Worm (Caenorhabditis elegans) whole organism, L2 larva: ENCODE results near the gene ubh-4.

Experiments used
- C34F6.9 ChIP-seq: fragments of 150-350 bp; optimal IDR thresholded peaks from 2 replicates; lab custom pipeline; 2014; ENCODE audit warnings: missing biosample characterization, missing genetic modification characterization
- F13H6.1 ChIP-seq: sonication (generic microtip); optimal IDR thresholded peaks from 2 replicates; lab custom pipeline; 2016; ENCODE audit warnings: missing genetic modification characterization, missing compliant biosample characterization
- R02D3.7 ChIP-seq: fragments of 150-350 bp; optimal IDR thresholded peaks from 2 replicates; lab custom pipeline; 2014; ENCODE audit warnings: missing biosample characterization, missing genetic modification characterization
- Y55F3AM.14 ChIP-seq: fragments of 200-800 bp; sonication (Bioruptor generic); optimal IDR thresholded peaks from 2 replicates; lab custom pipeline; 2018; ENCODE audit warnings: mild to moderate bottlenecking, missing genetic modification characterization, missing compliant biosample characterization
- ZK546.5 ChIP-seq: sonication (generic microtip); optimal IDR thresholded peaks from 2 replicates; lab custom pipeline; 2017; ENCODE audit warnings: missing biosample characterization, missing genetic modification characterization
- alr-1 ChIP-seq: fragments of 150-350 bp; optimal IDR thresholded peaks from 2 replicates; lab custom pipeline; 2014; ENCODE audit warnings: missing biosample characterization, missing genetic modification characterization
- ama-1 ChIP-seq: fragments of 150-350 bp; optimal IDR thresholded peaks from 2 replicates; lab custom pipeline; 2018; ENCODE audit warnings: inconsistent platforms
- blmp-1 ChIP-seq: sonication (generic microtip); optimal IDR thresholded peaks from 2 replicates; lab custom pipeline; 2017; ENCODE audit warnings: missing genetic modification characterization, mild to moderate bottlenecking, missing compliant biosample characterization, antibody characterized with exemption, moderate library complexity; ENCODE audit not compliant: insufficient read depth
- ceh-16 ChIP-seq: fragments of 150-350 bp; optimal IDR thresholded peaks from 2 replicates; lab custom pipeline; 2014; ENCODE audit warnings: missing biosample characterization, missing genetic modification characterization
- egl-27 ChIP-seq: sonication (generic microtip); optimal IDR thresholded peaks from 3 replicates; lab custom pipeline; 2017; ENCODE audit warnings: missing biosample characterization, missing genetic modification reagents, missing genetic modification characterization
- elt-1 ChIP-seq: fragments of 150-350 bp; optimal IDR thresholded peaks from 2 replicates; lab custom pipeline; 2014; ENCODE audit warnings: missing biosample characterization, missing genetic modification characterization
- fos-1 ChIP-seq: fragments of 150-350 bp; optimal IDR thresholded peaks from 2 replicates; lab custom pipeline; 2014; ENCODE audit warnings: missing biosample characterization, missing genetic modification characterization
- gmeb-1 ChIP-seq: fragments of 150-350 bp; optimal IDR thresholded peaks from 2 replicates; lab custom pipeline; 2014; ENCODE audit warnings: missing biosample characterization, missing genetic modification characterization
- lin-11 ChIP-seq: fragments of 150-350 bp; sonication (generic microtip); optimal IDR thresholded peaks from 2 replicates; lab custom pipeline; 2014; ENCODE audit warnings: missing biosample characterization, missing genetic modification characterization, inconsistent platforms, mixed read lengths
- lin-13 ChIP-seq: fragments of 150-350 bp; optimal IDR thresholded peaks from 2 replicates; lab custom pipeline; 2014; ENCODE audit warnings: missing biosample characterization, missing genetic modification reagents, missing genetic modification characterization
- lin-39 ChIP-seq: fragments of 150-350 bp; optimal IDR thresholded peaks from 2 replicates; lab custom pipeline; 2014; ENCODE audit warnings: missing biosample characterization, missing genetic modification reagents, missing genetic modification characterization
- mbf-1 ChIP-seq: sonication (generic microtip); optimal IDR thresholded peaks from 2 replicates; lab custom pipeline; 2017; ENCODE audit warnings: missing biosample characterization, missing genetic modification characterization
- mdl-1 ChIP-seq, 2 experiments: fragments of 150-350 bp in 1 of 2; sonication (generic microtip) in 1 of 2; optimal IDR thresholded peaks; 2 replicates each; lab custom pipeline; 2017; ENCODE audit warnings: missing biosample characterization in 2 of 2, missing genetic modification characterization in 2 of 2
- nhr-10 ChIP-seq: sonication (generic microtip); optimal IDR thresholded peaks from 2 replicates; lab custom pipeline; 2017; ENCODE audit warnings: missing biosample characterization, missing genetic modification characterization
- nhr-12 ChIP-seq: fragments of 150-350 bp; optimal IDR thresholded peaks from 2 replicates; lab custom pipeline; 2014; ENCODE audit warnings: missing biosample characterization, missing genetic modification characterization
- nhr-21 ChIP-seq: fragments of 150-350 bp; optimal IDR thresholded peaks from 2 replicates; lab custom pipeline; 2014; ENCODE audit warnings: missing biosample characterization, missing genetic modification characterization
- nhr-23 ChIP-seq: fragments of 150-350 bp; optimal IDR thresholded peaks from 2 replicates; lab custom pipeline; 2014; ENCODE audit warnings: missing biosample characterization, missing genetic modification reagents, missing genetic modification characterization
- nhr-237 ChIP-seq: fragments of 150-350 bp; optimal IDR thresholded peaks from 2 replicates; lab custom pipeline; 2014; ENCODE audit warnings: missing biosample characterization, missing genetic modification characterization
- nhr-25 ChIP-seq: fragments of 150-350 bp; sonication (generic microtip); optimal IDR thresholded peaks from 3 replicates; lab custom pipeline; 2014; ENCODE audit warnings: missing biosample characterization, missing genetic modification characterization
- peb-1 ChIP-seq: fragments of 150-350 bp; optimal IDR thresholded peaks from 2 replicates; lab custom pipeline; 2014; ENCODE audit warnings: missing biosample characterization, missing genetic modification characterization
- sem-4 ChIP-seq: fragments of 150-350 bp; optimal IDR thresholded peaks from 2 replicates; lab custom pipeline; 2014; ENCODE audit warnings: missing biosample characterization, missing genetic modification reagents, missing genetic modification characterization
- skn-1 ChIP-seq: sonication (generic microtip); optimal IDR thresholded peaks from 2 replicates; lab custom pipeline; 2017; ENCODE audit warnings: missing biosample characterization, missing genetic modification characterization
- sma-9 ChIP-seq, 2 experiments: fragments of 150-350 bp in 1 of 2; sonication (generic microtip) in 1 of 2; optimal IDR thresholded peaks; 2 replicates each; lab custom pipeline; 2014 to 2016; ENCODE audit warnings: missing genetic modification characterization in 2 of 2, mild to moderate bottlenecking in 1 of 2, missing biosample characterization in 1 of 2, missing compliant biosample characterization in 1 of 2, missing genetic modification reagents in 1 of 2, moderate library complexity in 1 of 2
- snpc-4 ChIP-seq: fragments of 150-350 bp; optimal IDR thresholded peaks from 2 replicates; lab custom pipeline; 2014; ENCODE audit warnings: missing biosample characterization, missing genetic modification characterization
- unc-39 ChIP-seq: fragments of 150-350 bp; optimal IDR thresholded peaks from 2 replicates; lab custom pipeline; 2014; ENCODE audit warnings: missing biosample characterization, missing genetic modification characterization
- unc-55 ChIP-seq: fragments of 150-350 bp; sonication (generic microtip); optimal IDR thresholded peaks from 3 replicates; lab custom pipeline; 2014; ENCODE audit warnings: missing biosample characterization, missing genetic modification reagents, missing genetic modification characterization
- zag-1 ChIP-seq: fragments of 150-350 bp; optimal IDR thresholded peaks from 2 replicates; lab custom pipeline; 2014; ENCODE audit warnings: missing biosample characterization, missing genetic modification characterization
- ztf-1 ChIP-seq: fragments of 200-800 bp; sonication (Bioruptor generic); conservative IDR thresholded peaks from 2 replicates; pipeline ENCODE4 v1.3.6; 2022; ENCODE audit warnings: missing genetic modification characterization, missing compliant biosample characterization
- ztf-11 ChIP-seq: sonication (generic microtip); optimal IDR thresholded peaks from 2 replicates; lab custom pipeline; 2017; ENCODE audit warnings: missing biosample characterization, missing genetic modification characterization
- ztf-4 ChIP-seq: fragments of 150-350 bp; optimal IDR thresholded peaks from 2 replicates; lab custom pipeline; 2014; ENCODE audit warnings: missing biosample characterization, missing genetic modification characterization

ubh-4 gene

ce11 chrII:8008334-8008733, 31.1 kb downstream of the ubh-4 start, which contains the start of gene glna-2:
Gene glna-2, plus strand, starts transcription at chrII:8008634.
- TF ChIP-seq egl-27 (tag; lab: Kevin White, UChicago): no peak
- no peak for TF ChIP-seq nhr-237 (tag; lab: Kevin White, UChicago)
- TF ChIP-seq ama-1: no peak
- no peak for TF ChIP-seq unc-39 (tag; lab: Kevin White, UChicago)

ce11 chrII:8006962-8007361, 32.4 kb downstream of the ubh-4 start:
- peak; percentile 17 for TF ChIP-seq fos-1 (tag; lab: Kevin White, UChicago)
- peak; percentile 54 for TF ChIP-seq sma-9 (GFP tag; optimal IDR thresholded peaks at IDR 0.05; lab: Kevin White, UChicago)
- TF ChIP-seq sma-9 (tag; optimal IDR thresholded peaks at IDR 0.05; lab: Kevin White, UChicago): no peak
- no peak for TF ChIP-seq mbf-1 (tag; lab: Kevin White, UChicago)

ce11 chrII:8004752-8005151, 34.6 kb downstream of the ubh-4 start:
- TF ChIP-seq C34F6.9 (no peak), fos-1 (tag; lab: Kevin White, UChicago) (peak; percentile 57)

- no peak for TF ChIP-seq lin-39 (tag; lab: Kevin White, UChicago)
- TF ChIP-seq C34F6.9: no peak
- no peak for TF ChIP-seq nhr-10 (tag; lab: Kevin White, UChicago)
- TF ChIP-seq snpc-4 (tag; lab: Kevin White, UChicago): no peak
- no peak for TF ChIP-seq ceh-16 (tag; lab: Kevin White, UChicago)
- no peak for TF ChIP-seq lin-13
- no peak for TF ChIP-seq Y55F3AM.14 (GFP tag; lab: Kevin White, UChicago)
- no peak for TF ChIP-seq sma-9 (GFP tag; optimal IDR thresholded peaks at IDR 0.05; lab: Kevin White, UChicago)
- no peak for TF ChIP-seq sma-9 (tag; optimal IDR thresholded peaks at IDR 0.05; lab: Kevin White, UChicago)
- no peak for TF ChIP-seq ztf-11
- no peak for TF ChIP-seq elt-1 (tag; lab: Kevin White, UChicago)
- no peak for TF ChIP-seq zag-1 (tag; lab: Kevin White, UChicago)
- no peak for TF ChIP-seq unc-55 (GFP tag; lab: Kevin White, UChicago)
- TF ChIP-seq gmeb-1: no peak
- TF ChIP-seq nhr-23: no peak
- TF ChIP-seq peb-1 (tag; lab: Kevin White, UChicago): no peak
- TF ChIP-seq egl-27 (tag; lab: Kevin White, UChicago): no peak
- TF ChIP-seq nhr-12 (tag; lab: Kevin White, UChicago): no peak
- TF ChIP-seq ztf-1 (GFP tag; lab: Robert Waterston, UW): no peak
- no peak for TF ChIP-seq F13H6.1 (tag; lab: Kevin White, UChicago)
Observed at ce11 chrII:8004157-8004556, 35.2 kb downstream of the ubh-4 start, which contains the start of gene pgp-11. Gene pgp-11, minus strand, starts transcription at chrII:8004257.

ce11 chrII:8001428-8001827, 38.0 kb downstream of the ubh-4 start:
- TF ChIP-seq sma-9 (GFP tag; optimal IDR thresholded peaks at IDR 0.05; lab: Kevin White, UChicago): peak; percentile 61
- TF ChIP-seq sma-9 (tag; optimal IDR thresholded peaks at IDR 0.05; lab: Kevin White, UChicago): no peak
- no peak for TF ChIP-seq nhr-25 (tag; lab: Kevin White, UChicago)
- TF ChIP-seq zag-1 (tag; lab: Kevin White, UChicago): no peak
- no peak for TF ChIP-seq ztf-4 (tag; lab: Kevin White, UChicago)
- TF ChIP-seq sem-4 (tag; lab: Kevin White, UChicago): no peak
- TF ChIP-seq alr-1 (tag; lab: Kevin White, UChicago): no peak
- peak; percentile 64 for TF ChIP-seq fos-1 (tag; lab: Kevin White, UChicago)
- no peak for TF ChIP-seq ZK546.5 (tag; lab: Kevin White, UChicago)
- no peak for TF ChIP-seq blmp-1 (tag; lab: Kevin White, UChicago)
- TF ChIP-seq C34F6.9: no peak
- TF ChIP-seq mbf-1 (tag; lab: Kevin White, UChicago): no peak

ce11 chrII:7991279-7991678, 48.1 kb downstream of the ubh-4 start:
- no peak for TF ChIP-seq mdl-1 (tag; optimal IDR thresholded peaks at IDR 0.05; lab: Kevin White, UChicago)
- no peak for TF ChIP-seq peb-1 (tag; lab: Kevin White, UChicago)
- TF ChIP-seq alr-1 (tag; lab: Kevin White, UChicago): no peak
- no peak for TF ChIP-seq fos-1 (tag; lab: Kevin White, UChicago)
- TF ChIP-seq elt-1 (tag; lab: Kevin White, UChicago): no peak
- TF ChIP-seq nhr-21: no peak
- no peak for TF ChIP-seq lin-11 (tag; lab: Kevin White, UChicago)
- TF ChIP-seq C34F6.9: no peak
- TF ChIP-seq ztf-1 (GFP tag; lab: Robert Waterston, UW): no peak
- no peak for TF ChIP-seq nhr-10 (tag; lab: Kevin White, UChicago)
- no peak for TF ChIP-seq nhr-12 (tag; lab: Kevin White, UChicago)
- TF ChIP-seq nhr-23: no peak
- no peak for TF ChIP-seq ztf-4 (tag; lab: Kevin White, UChicago)
- no peak for TF ChIP-seq ZK546.5 (tag; lab: Kevin White, UChicago)
- no peak for TF ChIP-seq R02D3.7
- TF ChIP-seq skn-1 (tag; lab: Kevin White, UChicago): no peak
- TF ChIP-seq, all 48 proteins: peak for 0
